Fruit fly (Drosophila melanogaster): Measurements from ENCODE around the gene CG6650.

The CG6650 gene

dm6 chr3L:14071621-14072020 lies 40.4 kb downstream of the CG6650 start, which contains the start of gene Pex1 (continued):
- TF ChIP-seq CG7987 (GFP tag; optimal IDR thresholded peaks at IDR 0.05) (peak; percentile 6), Six4 (GFP tag; optimal IDR thresholded peaks at IDR 0.05) (peak; percentile 10), HLH4C (GFP tag; IDR thresholded peaks at IDR 0.05; ENCODE audit: partially characterized antibody) (peak; percentile 74; the same call in 2 of the 3 replicates), CG16813 (GFP tag; IDR thresholded peaks at IDR 0.05; ENCODE audit: partially characterized antibody) (peak; percentile 81), tx (GFP tag; optimal IDR thresholded peaks at IDR 0.05) (no peak), CG7271 (tag; optimal IDR thresholded peaks at IDR 0.05) (no peak), HLH54F (GFP tag; optimal IDR thresholded peaks at IDR 0.05) (no peak), z (GFP tag; IDR thresholded peaks at IDR 0.05) (no peak), sd (tag; optimal IDR thresholded peaks at IDR 0.05) (peak; percentile 86), CG1529 (GFP tag; optimal IDR thresholded peaks at IDR 0.05) (no peak), stwl (tag; optimal IDR thresholded peaks at IDR 0.05) (peak; percentile 72), CG8944 (GFP tag; optimal IDR thresholded peaks at IDR 0.05) (no peak), grn (GFP tag; optimal IDR thresholded peaks at IDR 0.05) (no peak), nom (GFP tag; optimal IDR thresholded peaks at IDR 0.05) (no peak), phol (tag; optimal IDR thresholded peaks at IDR 0.05) (peak; percentile 30), YL-1 (GFP tag; optimal IDR thresholded peaks at IDR 0.05) (peak; percentile 54), CG12659 (GFP tag; optimal IDR thresholded peaks at IDR 0.05) (peak; percentile 20), Scr (GFP tag; IDR thresholded peaks at IDR 0.05; ENCODE audit: partially characterized antibody) (peak; percentile 87), her (GFP tag; optimal IDR thresholded peaks at IDR 0.05) (no peak), CG10979 (tag; optimal IDR thresholded peaks at IDR 0.05) (peak; percentile 12), Jarid2 (GFP tag; optimal IDR thresholded peaks at IDR 0.05) (peak; percentile 45), Blimp-1 (GFP tag; optimal IDR thresholded peaks at IDR 0.05) (peak; percentile 42), sens (GFP tag) (peak; percentile 67), stc (GFP tag; IDR thresholded peaks at IDR 0.05) (peak; percentile 34; the same call in 1 of the 2 replicates), eve (GFP tag; optimal IDR thresholded peaks at IDR 0.05) (no peak), CG10654 (GFP tag; optimal IDR thresholded peaks at IDR 0.05) (peak; percentile 0), sna (GFP tag; IDR thresholded peaks at IDR 0.05; ENCODE audit: partially characterized antibody) (peak; percentile 88), ems (GFP tag; optimal IDR thresholded peaks at IDR 0.05) (no peak), CG17829 (tag; optimal IDR thresholded peaks at IDR 0.05) (peak; percentile 39), CG11093 (GFP tag; IDR thresholded peaks at IDR 0.05) (no peak), CG32532 (GFP tag; IDR thresholded peaks at IDR 0.05) (peak; percentile 58; the same call in 1 of the 2 replicates), CG6791 (GFP tag; IDR thresholded peaks at IDR 0.05; ENCODE audit: partially characterized antibody) (peak; percentile 78), lilli (GFP tag; optimal IDR thresholded peaks at IDR 0.05) (peak; percentile 21), CG12391 (tag; optimal IDR thresholded peaks at IDR 0.05) (peak; percentile 30), CG42726 (GFP tag; IDR thresholded peaks at IDR 0.05; ENCODE audit: partially characterized antibody) (peak; percentile 70; the same call in 1 of the 2 replicates), CG4424 (GFP tag; optimal IDR thresholded peaks at IDR 0.05) (no peak), CG10267 (tag; optimal IDR thresholded peaks at IDR 0.05) (peak; percentile 50), CG2202 (tag; optimal IDR thresholded peaks at IDR 0.05) (no peak), CG34422 (GFP tag; IDR thresholded peaks at IDR 0.05) (peak; percentile 57; the same call in 2 of the 3 replicates), lbe (GFP tag; optimal IDR thresholded peaks at IDR 0.05) (peak; percentile 15), CG2678 (tag; optimal IDR thresholded peaks at IDR 0.05) (no peak), unc-4 (GFP tag; IDR thresholded peaks at IDR 0.05; ENCODE audit: partially characterized antibody) (peak; percentile 86), Gsc (GFP tag; IDR thresholded peaks at IDR 0.05) (no peak), NK7.1 (GFP tag; optimal IDR thresholded peaks at IDR 0.05) (no peak), Med (GFP tag) (peak; percentile 89), Drgx (GFP tag; IDR thresholded peaks at IDR 0.05) (no peak), NC2α (GFP tag; optimal IDR thresholded peaks at IDR 0.05) (no peak), schlank (tag; optimal IDR thresholded peaks at IDR 0.05) (no peak), mam (GFP tag; optimal IDR thresholded peaks at IDR 0.05) (peak; percentile 20), Fer1 (GFP tag; optimal IDR thresholded peaks at IDR 0.05) (no peak)

All from whole organism, embryonic.